Worm (Caenorhabditis elegans) whole organism, midembryonic: ENCODE results near the gene ZK1307.3.
A peak's percentile ranks its signal among the peaks of the same experiment; 100 is the strongest.

Source experiments
- T22C8.4 ChIP-seq: fragments of 200-800 bp; sonication (Bioruptor generic); IDR thresholded peaks from 2 replicates; pipeline ENCODE4 v1.3.6; 2022; ENCODE audit warnings: missing genetic modification characterization, missing compliant biosample characterization
- cog-1 ChIP-seq: sonication (generic microtip); optimal IDR thresholded peaks from 2 replicates; lab custom pipeline; 2016; ENCODE audit warnings: missing genetic modification characterization, missing compliant biosample characterization
- flt-1 ChIP-seq: fragments of 200-800 bp; sonication (Bioruptor generic); IDR thresholded peaks from 2 replicates; pipeline ENCODE4 v1.3.6; 2022; ENCODE audit warnings: missing genetic modification characterization, missing compliant biosample characterization
- klf-2 ChIP-seq: fragments of 200-800 bp; sonication (Bioruptor generic); conservative IDR thresholded peaks from 2 replicates; pipeline ENCODE4 v1.3.6; 2022; ENCODE audit warnings: missing genetic modification reagents, missing genetic modification characterization, missing compliant biosample characterization
- med-1 ChIP-seq: sonication (generic microtip); optimal IDR thresholded peaks from 2 replicates; lab custom pipeline; 2017; ENCODE audit warnings: missing genetic modification characterization, mild to moderate bottlenecking, missing compliant biosample characterization, antibody characterized with exemption, missing genetic modification reagents; ENCODE audit not compliant: insufficient read depth
- ref-1 ChIP-seq: fragments of 200-800 bp; sonication (Bioruptor generic); conservative IDR thresholded peaks from 2 replicates; pipeline ENCODE4 v1.3.6; 2022; ENCODE audit warnings: missing genetic modification reagents, missing genetic modification characterization, missing compliant biosample characterization
- tab-1 ChIP-seq: fragments of 200-800 bp; sonication (Bioruptor generic); IDR thresholded peaks from 2 replicates; pipeline ENCODE4 v1.3.6; 2022; ENCODE audit warnings: missing genetic modification characterization, missing compliant biosample characterization
- ztf-23 ChIP-seq: fragments of 200-800 bp; sonication (Bioruptor generic); IDR thresholded peaks from 2 replicates; pipeline ENCODE4 v1.3.6; 2022; ENCODE audit warnings: missing genetic modification reagents, missing genetic modification characterization, missing compliant biosample characterization
- ztf-29 ChIP-seq: fragments of 200-800 bp; sonication (Bioruptor generic); IDR thresholded peaks from 2 replicates; pipeline ENCODE4 v1.3.6; 2022; ENCODE audit warnings: missing genetic modification reagents, missing genetic modification characterization, missing compliant biosample characterization

ZK1307.3 gene

ce11 chrII:9606485-9607036 lies 46.3 kb downstream of the ZK1307.3 start:
- TF ChIP-seq T22C8.4 (GFP tag; lab: Robert Waterston, UW) (no peak), cog-1 (tag; lab: Kevin White, UChicago) (no peak), tab-1 (no peak), ztf-29 (GFP tag; lab: Robert Waterston, UW) (no peak), ref-1 (GFP tag; lab: Robert Waterston, UW) (no peak), med-1 (GFP tag; lab: Kevin White, UChicago) (no peak), klf-2 (GFP tag; lab: Robert Waterston, UW) (no peak), ztf-23 (GFP tag; lab: Robert Waterston, UW) (no peak), flt-1 (no peak)

ce11 chrII:9605954-9606353 lies 46.9 kb downstream of the ZK1307.3 start:
- TF ChIP-seq T22C8.4 (GFP tag; lab: Robert Waterston, UW) = no peak
- no peak for TF ChIP-seq klf-2 (GFP tag; lab: Robert Waterston, UW)
- TF ChIP-seq ztf-29 (GFP tag; lab: Robert Waterston, UW) = no peak
- TF ChIP-seq tab-1 = no peak
- no peak for TF ChIP-seq ztf-23 (GFP tag; lab: Robert Waterston, UW)
- no peak for TF ChIP-seq med-1 (GFP tag; lab: Kevin White, UChicago)
- TF ChIP-seq ref-1 (GFP tag; lab: Robert Waterston, UW) = no peak
- TF ChIP-seq cog-1 (tag; lab: Kevin White, UChicago) = no peak
- no peak for TF ChIP-seq flt-1

- no peak for TF ChIP-seq ztf-29 (GFP tag; lab: Robert Waterston, UW)
These were observed 47.5 kb downstream of the ZK1307.3 start, which contains the start of gene nhr-19 for ce11 chrII:9605336-9605735. nhr-19 (minus strand) TSS chrII:9605526.

- no peak for TF ChIP-seq tab-1
- TF ChIP-seq ztf-23 (GFP tag; lab: Robert Waterston, UW) = no peak
- no peak for TF ChIP-seq med-1 (GFP tag; lab: Kevin White, UChicago)
- TF ChIP-seq cog-1 (tag; lab: Kevin White, UChicago) = no peak
These were observed 48.1 kb downstream of the ZK1307.3 start for ce11 chrII:9604685-9605084.

ce11 chrII:9604063-9604462 lies 48.8 kb downstream of the ZK1307.3 start:
- TF ChIP-seq T22C8.4 (GFP tag; lab: Robert Waterston, UW) (no peak), flt-1 (no peak), ztf-23 (GFP tag; lab: Robert Waterston, UW) (no peak), med-1 (GFP tag; lab: Kevin White, UChicago) (no peak), cog-1 (tag; lab: Kevin White, UChicago) (no peak), klf-2 (GFP tag; lab: Robert Waterston, UW) (no peak), tab-1 (no peak), ref-1 (GFP tag; lab: Robert Waterston, UW) (no peak), ztf-29 (GFP tag; lab: Robert Waterston, UW) (no peak)

ce11 chrII:9603419-9603818 lies 49.4 kb downstream of the ZK1307.3 start:
- TF ChIP-seq med-1 (GFP tag; lab: Kevin White, UChicago) (no peak), ztf-23 (GFP tag; lab: Robert Waterston, UW) (no peak), cog-1 (tag; lab: Kevin White, UChicago) (peak; percentile 69), ref-1 (GFP tag; lab: Robert Waterston, UW) (no peak), T22C8.4 (GFP tag; lab: Robert Waterston, UW) (no peak), flt-1 (no peak)

- TF ChIP-seq T22C8.4 (GFP tag; lab: Robert Waterston, UW) = no peak
- no peak for TF ChIP-seq med-1 (GFP tag; lab: Kevin White, UChicago)
- no peak for TF ChIP-seq tab-1
- no peak for TF ChIP-seq ref-1 (GFP tag; lab: Robert Waterston, UW)
- TF ChIP-seq klf-2 (GFP tag; lab: Robert Waterston, UW) = no peak
- no peak for TF ChIP-seq ztf-23 (GFP tag; lab: Robert Waterston, UW)
- no peak for TF ChIP-seq flt-1
- no peak for TF ChIP-seq cog-1 (tag; lab: Kevin White, UChicago)
- TF ChIP-seq ztf-29 (GFP tag; lab: Robert Waterston, UW) = no peak
These were observed 50.3 kb downstream of the ZK1307.3 start for ce11 chrII:9602566-9602965.
